Worm (Caenorhabditis elegans) whole organism, L4 larva: Measurements from ENCODE around the gene F38B6.2.

Experiments
- F37D6.2 ChIP-seq: sonication (generic microtip); optimal IDR thresholded peaks from 2 replicates; lab custom pipeline; 2016; ENCODE audit warnings: mild to moderate bottlenecking, missing genetic modification characterization, missing compliant biosample characterization
- F49E8.2 ChIP-seq: sonication (generic microtip); optimal IDR thresholded peaks from 2 replicates; lab custom pipeline; 2016; ENCODE audit warnings: missing compliant biosample characterization, mild to moderate bottlenecking, missing genetic modification characterization, borderline replicate concordance
- T20F7.1 ChIP-seq: fragments of 200-800 bp; sonication (Bioruptor generic); optimal IDR thresholded peaks from 2 replicates; lab custom pipeline; 2018; ENCODE audit warnings: mild to moderate bottlenecking, missing genetic modification characterization, missing compliant biosample characterization
- Y48G9A.11 ChIP-seq: fragments of 200-800 bp; sonication (Bioruptor generic); IDR thresholded peaks from 2 replicates; pipeline ENCODE4 v1.3.6; 2022; ENCODE audit warnings: missing genetic modification reagents, missing genetic modification characterization, missing compliant biosample characterization
- Y75B8A.6 ChIP-seq: fragments of 200-800 bp; sonication (Bioruptor generic); IDR thresholded peaks from 2 replicates; pipeline ENCODE4 v1.3.6; 2022; ENCODE audit warnings: missing genetic modification reagents, missing genetic modification characterization, missing compliant biosample characterization
- ZK546.5 ChIP-seq, 2 experiments: sonication (generic microtip); optimal IDR thresholded peaks; 2 replicates each; lab custom pipeline; 2017; ENCODE audit warnings: missing biosample characterization in 2 of 2, missing genetic modification characterization in 2 of 2
- ceh-20 ChIP-seq: fragments of 200-800 bp; sonication (Bioruptor generic); IDR thresholded peaks from 2 replicates; pipeline ENCODE4 v1.3.6; 2022; ENCODE audit warnings: missing genetic modification reagents, missing genetic modification characterization, missing compliant biosample characterization
- ceh-28 ChIP-seq: fragments of 150-350 bp; optimal IDR thresholded peaks from 2 replicates; lab custom pipeline; 2014; ENCODE audit warnings: missing biosample characterization, missing genetic modification reagents, missing genetic modification characterization
- cey-2 ChIP-seq: sonication (generic microtip); optimal IDR thresholded peaks from 3 replicates; lab custom pipeline; 2017; ENCODE audit warnings: missing genetic modification characterization, mild to moderate bottlenecking, missing compliant biosample characterization, antibody characterized with exemption, borderline replicate concordance; ENCODE audit not compliant: insufficient read depth
- ctbp-1 ChIP-seq: fragments of 200-800 bp; sonication (Bioruptor generic); IDR thresholded peaks from 2 replicates; pipeline ENCODE4 v1.3.6; 2022; ENCODE audit warnings: missing genetic modification reagents, missing genetic modification characterization, missing compliant biosample characterization
- daf-16 ChIP-seq, 3 experiments: sonication (generic microtip); optimal IDR thresholded peaks; 2 replicates each; lab custom pipeline; 2016 to 2017; ENCODE audit warnings: missing genetic modification characterization in 3 of 3, missing genetic modification reagents in 3 of 3, mild to moderate bottlenecking in 2 of 3, missing compliant biosample characterization in 2 of 3, missing biosample characterization in 1 of 3, moderate library complexity in 1 of 3
- daf-19 ChIP-seq: fragments of 200-800 bp; sonication (Bioruptor generic); conservative IDR thresholded peaks from 2 replicates; pipeline ENCODE4 v1.3.6; 2022; ENCODE audit warnings: missing genetic modification characterization, missing compliant biosample characterization
- dmd-6 ChIP-seq: fragments of 200-800 bp; sonication (Bioruptor generic); IDR thresholded peaks from 2 replicates; pipeline ENCODE4 v1.3.6; 2022; ENCODE audit warnings: missing genetic modification reagents, missing genetic modification characterization, missing compliant biosample characterization
- dmd-8 ChIP-seq: fragments of 200-800 bp; sonication (Bioruptor generic); IDR thresholded peaks from 2 replicates; pipeline ENCODE4 v1.3.6; 2022; ENCODE audit warnings: missing genetic modification characterization, missing compliant biosample characterization
- dmd-9 ChIP-seq: fragments of 200-800 bp; sonication (Bioruptor generic); IDR thresholded peaks from 2 replicates; pipeline ENCODE4 v1.3.6; 2022; ENCODE audit warnings: missing genetic modification reagents, missing genetic modification characterization, missing compliant biosample characterization
- dve-1 ChIP-seq: sonication (generic microtip); optimal IDR thresholded peaks from 2 replicates; lab custom pipeline; 2017; ENCODE audit warnings: antibody characterized with exemption, mild to moderate bottlenecking, missing genetic modification characterization, missing compliant biosample characterization; ENCODE audit not compliant: insufficient read depth
- egl-43 ChIP-seq: fragments of 200-800 bp; sonication (Bioruptor generic); IDR thresholded peaks from 2 replicates; pipeline ENCODE4 v1.3.6; 2022; ENCODE audit warnings: missing genetic modification reagents, missing genetic modification characterization, missing compliant biosample characterization
- fos-1 ChIP-seq: fragments of 150-350 bp; optimal IDR thresholded peaks from 2 replicates; lab custom pipeline; 2014; ENCODE audit warnings: missing biosample characterization, missing genetic modification characterization
- hif-1 ChIP-seq, 2 experiments: sonication (generic microtip); optimal IDR thresholded peaks; 2 replicates each; lab custom pipeline; 2016 to 2017; ENCODE audit warnings: missing compliant biosample characterization in 2 of 2, missing genetic modification characterization in 2 of 2, missing genetic modification reagents in 2 of 2, missing genotype in 2 of 2, mild to moderate bottlenecking in 1 of 2
- hlh-11 ChIP-seq: fragments of 200-800 bp; sonication (Bioruptor generic); optimal IDR thresholded peaks from 2 replicates; lab custom pipeline; 2018; ENCODE audit warnings: mild to moderate bottlenecking, missing genetic modification characterization, missing compliant biosample characterization
- hmg-1.1 ChIP-seq: fragments of 200-800 bp; sonication (Bioruptor generic); IDR thresholded peaks from 2 replicates; pipeline ENCODE4 v1.3.6; 2022; ENCODE audit warnings: missing genetic modification reagents, missing genetic modification characterization, missing compliant biosample characterization
- jun-1 ChIP-seq: fragments of 150-350 bp; optimal IDR thresholded peaks from 2 replicates; lab custom pipeline; 2014; ENCODE audit warnings: missing biosample characterization, missing genetic modification reagents, missing genetic modification characterization
- lim-7 ChIP-seq: fragments of 200-800 bp; sonication (Bioruptor generic); IDR thresholded peaks from 2 replicates; pipeline ENCODE4 v1.3.6; 2022; ENCODE audit warnings: missing genetic modification characterization, missing compliant biosample characterization
- lin-1 ChIP-seq: fragments of 200-800 bp; sonication (Bioruptor generic); IDR thresholded peaks from 2 replicates; pipeline ENCODE4 v1.3.6; 2022; ENCODE audit warnings: missing genetic modification reagents, missing genetic modification characterization, missing compliant biosample characterization
- lin-38 ChIP-seq: fragments of 200-800 bp; sonication (Bioruptor generic); IDR thresholded peaks from 2 replicates; pipeline ENCODE4 v1.3.6; 2022; ENCODE audit warnings: missing genetic modification reagents, missing genetic modification characterization, missing compliant biosample characterization
- lin-39 ChIP-seq: fragments of 150-350 bp; optimal IDR thresholded peaks from 2 replicates; lab custom pipeline; 2014; ENCODE audit warnings: missing biosample characterization, missing genetic modification reagents, missing genetic modification characterization
- lir-3 ChIP-seq: sonication (generic microtip); optimal IDR thresholded peaks from 2 replicates; lab custom pipeline; 2016; ENCODE audit warnings: mild to moderate bottlenecking, missing genetic modification characterization, missing compliant biosample characterization
- madf-5 ChIP-seq, 2 experiments: fragments of 200-800 bp; sonication (Bioruptor generic); IDR thresholded peaks; 2 replicates each; pipeline ENCODE4 v1.3.6; 2022; ENCODE audit warnings: missing compliant biosample characterization in 2 of 2, missing genetic modification characterization in 2 of 2
- mep-1 ChIP-seq: fragments of 150-350 bp; sonication (generic microtip); optimal IDR thresholded peaks from 3 replicates; lab custom pipeline; 2014; ENCODE audit warnings: missing biosample characterization, missing genetic modification characterization
- nhr-237 ChIP-seq: sonication (generic microtip); optimal IDR thresholded peaks from 2 replicates; lab custom pipeline; 2017; ENCODE audit warnings: missing biosample characterization, missing genetic modification characterization
- nhr-28 ChIP-seq: fragments of 150-350 bp; optimal IDR thresholded peaks from 2 replicates; lab custom pipeline; 2014; ENCODE audit warnings: missing biosample characterization, missing genetic modification characterization
- nhr-41 ChIP-seq: fragments of 200-800 bp; sonication (Bioruptor generic); IDR thresholded peaks from 2 replicates; pipeline ENCODE4 v1.3.6; 2022; ENCODE audit warnings: missing genetic modification reagents, missing genetic modification characterization, missing compliant biosample characterization
- nhr-76 ChIP-seq: fragments of 150-350 bp; optimal IDR thresholded peaks from 2 replicates; lab custom pipeline; 2014; ENCODE audit warnings: missing biosample characterization, missing genetic modification characterization
- nhr-77 ChIP-seq: fragments of 150-350 bp; optimal IDR thresholded peaks from 2 replicates; lab custom pipeline; 2014; ENCODE audit warnings: missing biosample characterization, missing genetic modification characterization
- pha-4 ChIP-seq, 2 experiments: fragments of 150-350 bp in 1 of 2; fragments of 200-800 bp in 1 of 2; sonication (Bioruptor generic) in 1 of 2; IDR thresholded peaks in 1 of 2; optimal IDR thresholded peaks in 1 of 2; 2 replicates each; pipeline versions ENCODE4 v1.3.6 to Lab custom; 2014 to 2022; ENCODE audit warnings: missing genetic modification characterization in 2 of 2, missing genetic modification reagents in 2 of 2, missing biosample characterization in 1 of 2, missing compliant biosample characterization in 1 of 2
- php-3 ChIP-seq: fragments of 200-800 bp; sonication (Bioruptor generic); IDR thresholded peaks from 2 replicates; pipeline ENCODE4 v1.3.6; 2022; ENCODE audit warnings: missing genetic modification reagents, missing genetic modification characterization, missing compliant biosample characterization
- saeg-2 ChIP-seq: fragments of 200-800 bp; sonication (Bioruptor generic); IDR thresholded peaks from 2 replicates; pipeline ENCODE4 v1.3.6; 2022; ENCODE audit warnings: missing genetic modification reagents, missing genetic modification characterization, missing compliant biosample characterization
- skn-1 ChIP-seq: fragments of 150-350 bp; optimal IDR thresholded peaks from 2 replicates; lab custom pipeline; 2014; ENCODE audit warnings: missing biosample characterization, missing genetic modification characterization
- spr-3 ChIP-seq: fragments of 200-800 bp; sonication (Bioruptor generic); optimal IDR thresholded peaks from 2 replicates; lab custom pipeline; 2018; ENCODE audit warnings: mild to moderate bottlenecking, missing genetic modification characterization, missing compliant biosample characterization
- tag-97 ChIP-seq: fragments of 200-800 bp; sonication (Bioruptor generic); IDR thresholded peaks from 2 replicates; pipeline ENCODE4 v1.3.6; 2022; ENCODE audit warnings: missing genetic modification characterization, missing compliant biosample characterization
- unc-39 ChIP-seq: sonication (generic microtip); optimal IDR thresholded peaks from 2 replicates; lab custom pipeline; 2017; ENCODE audit warnings: missing biosample characterization, missing genetic modification characterization
- unc-62 ChIP-seq, 3 experiments: fragments of 150-350 bp in 1 of 3; sonication (generic microtip); optimal IDR thresholded peaks in 2 of 3; peaks in 1 of 3; 1 replicate in 1 of 3; 2 replicates in 2 of 3; lab custom pipeline; 2014 to 2017; ENCODE audit warnings: missing biosample characterization in 3 of 3, missing genetic modification characterization in 3 of 3, missing genetic modification reagents in 3 of 3, missing genotype in 1 of 3
- vab-7 ChIP-seq: fragments of 200-800 bp; sonication (Bioruptor generic); IDR thresholded peaks from 2 replicates; pipeline ENCODE4 v1.3.6; 2022; ENCODE audit warnings: missing genetic modification reagents, missing genetic modification characterization, missing compliant biosample characterization
- zfp-2 ChIP-seq: sonication (generic microtip); optimal IDR thresholded peaks from 2 replicates; lab custom pipeline; 2016; ENCODE audit warnings: mild to moderate bottlenecking, missing genetic modification characterization, missing compliant biosample characterization
- zip-2 ChIP-seq: fragments of 150-350 bp; optimal IDR thresholded peaks from 2 replicates; lab custom pipeline; 2014; ENCODE audit warnings: missing biosample characterization, missing genetic modification characterization
- ztf-11 ChIP-seq: fragments of 150-350 bp; optimal IDR thresholded peaks from 2 replicates; lab custom pipeline; 2014; ENCODE audit warnings: missing biosample characterization, missing genetic modification characterization
- ztf-7 ChIP-seq: fragments of 150-350 bp; optimal IDR thresholded peaks from 2 replicates; lab custom pipeline; 2014; ENCODE audit warnings: missing biosample characterization, missing genetic modification characterization

The F38B6.2 gene

DNA sequence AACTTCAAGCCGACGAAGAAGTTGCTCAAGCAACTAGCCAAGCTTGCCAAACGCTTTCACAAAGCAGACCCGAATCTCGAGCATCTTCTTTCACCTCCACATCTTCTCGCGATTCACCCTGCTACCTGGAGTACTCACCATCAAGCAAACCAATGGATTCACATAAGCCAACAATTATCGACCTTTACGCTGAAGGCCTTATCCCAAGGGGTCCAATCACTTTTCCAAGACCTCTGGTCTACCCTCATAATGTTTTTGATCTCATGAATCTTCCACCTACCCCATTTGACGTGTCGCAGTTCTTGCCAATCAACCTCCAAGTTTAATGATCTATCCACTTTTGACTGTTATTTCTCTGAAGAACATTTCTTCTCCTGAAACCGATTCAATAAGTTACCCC lies 45.0 kb downstream of the F38B6.2 start:
- TF ChIP-seq ceh-20 (GFP tag; lab: Robert Waterston, UW), result 0 out of 2 replicates have a peak, but pooled peaks have one; percentile 7
- TF ChIP-seq jun-1 (tag; lab: Kevin White, UChicago), result no peak
- no peak for TF ChIP-seq dve-1 (tag; lab: Kevin White, UChicago)

DNA sequence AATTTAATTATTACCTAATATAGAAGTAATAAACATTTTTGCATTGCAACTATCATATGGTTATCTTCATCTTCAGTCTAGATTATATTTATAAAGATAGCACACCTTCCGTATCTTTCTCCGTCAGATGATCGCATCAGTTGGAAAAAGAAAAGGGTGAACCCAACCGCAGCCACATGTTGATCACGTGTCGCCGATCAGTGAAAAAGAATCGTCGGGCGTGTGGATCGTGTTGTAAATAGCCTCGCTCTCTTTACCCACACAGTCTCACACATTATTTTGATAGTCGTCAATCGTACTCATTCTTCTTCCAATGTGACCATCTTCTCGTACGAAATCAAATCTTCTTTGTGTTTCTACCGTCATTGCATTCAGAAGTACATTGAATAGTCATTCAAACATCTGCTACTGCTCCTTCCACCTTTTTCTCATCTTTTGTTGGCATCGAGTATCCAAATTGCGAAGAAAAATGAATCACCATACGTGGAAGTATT lies 45.6 kb downstream of the F38B6.2 start:
- TF ChIP-seq unc-39 (tag; lab: Kevin White, UChicago) (no peak), pha-4 (GFP tag; IDR thresholded peaks at IDR 0.05; lab: Robert Waterston, UW) (peak; percentile 91), pha-4 (tag; optimal IDR thresholded peaks at IDR 0.05; lab: Kevin White, UChicago) (peak; percentile 64), fos-1 (peak; percentile 76), lir-3 (peak; percentile 39), F37D6.2 (no peak), ZK546.5 (tag; optimal IDR thresholded peaks at IDR 0.05; lab: Kevin White, UChicago) (no peak), cey-2 (peak; percentile 93), skn-1 (no peak), ztf-11 (tag; lab: Kevin White, UChicago) (no peak), daf-19 (peak; percentile 61; the same call in 1 of the 2 replicates), unc-62 (GFP tag; optimal IDR thresholded peaks at IDR 0.05 in 1 of 2; lab: Kevin White, UChicago) (peak in 1 of 2 experiments; percentile 99), unc-62 (tag; optimal IDR thresholded peaks at IDR 0.05; lab: Kevin White, UChicago) (no peak), nhr-41 (GFP tag; lab: Robert Waterston, UW) (peak; percentile 70), F49E8.2 (tag; lab: Kevin White, UChicago) (no peak), nhr-237 (tag; lab: Kevin White, UChicago) (peak; percentile 51), madf-5 (GFP tag; IDR thresholded peaks at IDR 0.05; lab: Robert Waterston, UW) (0 out of 4 replicates have a peak, but pooled peaks have one; percentile 1 to 53), vab-7 (GFP tag; lab: Robert Waterston, UW) (no peak), hif-1 (tag; optimal IDR thresholded peaks at IDR 0.05; lab: Kevin White, UChicago) (peak; percentile 64 to 81), dmd-6 (peak; percentile 97), ceh-28 (no peak), zfp-2 (tag; lab: Kevin White, UChicago) (peak; percentile 57), tag-97 (GFP tag; lab: Robert Waterston, UW) (no peak), lin-39 (tag; lab: Kevin White, UChicago) (no peak), php-3 (peak; percentile 54; the same call in 1 of the 2 replicates), nhr-76 (peak; percentile 71), saeg-2 (GFP tag; lab: Robert Waterston, UW) (peak; percentile 91), dmd-8 (GFP tag; lab: Robert Waterston, UW) (no peak), lim-7 (GFP tag; lab: Robert Waterston, UW) (no peak), lin-1 (GFP tag; lab: Robert Waterston, UW) (peak; percentile 93), zip-2 (tag; lab: Kevin White, UChicago) (peak; percentile 80), ctbp-1 (GFP tag; lab: Robert Waterston, UW) (peak; percentile 47; the same call in 1 of the 2 replicates), daf-16 (GFP tag; optimal IDR thresholded peaks at IDR 0.05; lab: Kevin White, UChicago) (peak; percentile 67 to 96), daf-16 (tag; optimal IDR thresholded peaks at IDR 0.05; lab: Kevin White, UChicago) (peak; percentile 98), mep-1 (tag; lab: Kevin White, UChicago) (peak; percentile 97), nhr-77 (tag; lab: Kevin White, UChicago) (peak; percentile 90), spr-3 (GFP tag; lab: Kevin White, UChicago) (no peak), hmg-1.1 (peak; percentile 45), lin-38 (GFP tag; lab: Robert Waterston, UW) (peak; percentile 63), egl-43 (no peak), ztf-7 (tag; lab: Kevin White, UChicago) (peak; percentile 80), dmd-9 (GFP tag; lab: Robert Waterston, UW) (0 out of 2 replicates have a peak, but pooled peaks have one; percentile 54), hlh-11 (tag; lab: Kevin White, UChicago) (peak; percentile 100), Y48G9A.11 (GFP tag; lab: Robert Waterston, UW) (no peak), nhr-28 (peak; percentile 94), T20F7.1 (GFP tag; lab: Kevin White, UChicago) (peak; percentile 83), Y75B8A.6 (GFP tag; lab: Robert Waterston, UW) (peak; percentile 90)
